Fruit fly (Drosophila melanogaster) whole organism, embryonic: ENCODE measurements around the gene PIG-T.
A peak's percentile ranks its signal among the peaks of the same experiment; 100 is the strongest.

ENCODE experiments used
- B-H1 ChIP-seq: fragments of 200-800 bp; sonication (Bioruptor generic); IDR thresholded peaks from 3 replicates; pipeline ENCODE4 v1.3.6; 2022; ENCODE audit warnings: missing biosample characterization, missing genetic modification characterization
- BEAF-32 ChIP-seq: fragments of 200-800 bp; sonication (Bioruptor generic); optimal IDR thresholded peaks from 3 replicates; lab custom pipeline; 2017; ENCODE audit warnings: missing biosample characterization, missing genetic modification characterization, mild to moderate bottlenecking, moderate library complexity, missing genetic modification reagents
- CG10654 ChIP-seq: fragments of 200-800 bp; sonication (Bioruptor generic); optimal IDR thresholded peaks from 2 replicates; lab custom pipeline; 2016; ENCODE audit warnings: missing biosample characterization, missing genetic modification characterization
- CG12769 ChIP-seq: fragments of 200-800 bp; sonication (Bioruptor generic); optimal IDR thresholded peaks from 2 replicates; lab custom pipeline; 2019; ENCODE audit warnings: missing biosample characterization, mild to moderate bottlenecking, missing genetic modification characterization, moderate library complexity
- CG13287 ChIP-seq: fragments of 200-800 bp; sonication (Bioruptor generic); IDR thresholded peaks from 2 replicates; pipeline ENCODE4 v1.3.6; 2022; ENCODE audit warnings: missing biosample characterization, missing genetic modification characterization; ENCODE audit not compliant: partially characterized antibody
- CG14014 ChIP-seq: fragments of 200-800 bp; sonication (Bioruptor generic); IDR thresholded peaks from 2 replicates; pipeline ENCODE4 v1.3.6; 2022; ENCODE audit warnings: missing biosample characterization, missing genetic modification characterization
- CG30020 ChIP-seq: fragments of 200-800 bp; optimal IDR thresholded peaks from 2 replicates; lab custom pipeline; 2019; ENCODE audit warnings: missing biosample characterization, mild to moderate bottlenecking, missing genetic modification characterization, moderate library complexity
- CG31441 ChIP-seq: fragments of 200-800 bp; sonication (Bioruptor generic); IDR thresholded peaks from 2 replicates; pipeline ENCODE4 v1.3.6; 2022; ENCODE audit warnings: missing biosample characterization, missing genetic modification characterization
- CG42726 ChIP-seq: fragments of 200-800 bp; sonication (Bioruptor generic); IDR thresholded peaks from 2 replicates; pipeline ENCODE4 v1.3.6; 2022; ENCODE audit warnings: missing biosample characterization, missing genetic modification characterization; ENCODE audit not compliant: partially characterized antibody
- CG4328 ChIP-seq: fragments of 200-800 bp; sonication (Bioruptor generic); optimal IDR thresholded peaks from 3 replicates; lab custom pipeline; 2017; ENCODE audit warnings: missing biosample characterization, missing genetic modification reagents, missing genetic modification characterization
- CG6689 ChIP-seq: fragments of 200-800 bp; sonication (Bioruptor generic); IDR thresholded peaks from 2 replicates; pipeline ENCODE4 v1.3.6; 2022; ENCODE audit warnings: missing biosample characterization, missing genetic modification characterization
- CG6791 ChIP-seq: fragments of 200-800 bp; sonication (Bioruptor generic); IDR thresholded peaks from 3 replicates; pipeline ENCODE4 v1.3.6; 2022; ENCODE audit warnings: missing biosample characterization, missing genetic modification characterization; ENCODE audit not compliant: partially characterized antibody
- CG9215 ChIP-seq: fragments of 200-800 bp; sonication (Bioruptor generic); IDR thresholded peaks from 2 replicates; pipeline ENCODE4 v1.3.6; 2022; ENCODE audit warnings: missing biosample characterization, missing genetic modification characterization
- Dll ChIP-seq: fragments of 200-800 bp; sonication (Bioruptor generic); IDR thresholded peaks from 4 replicates; pipeline ENCODE4 v1.3.6; 2022; ENCODE audit warnings: missing biosample characterization, missing genetic modification characterization; ENCODE audit not compliant: partially characterized antibody
- E2f2 ChIP-seq: fragments of 200-800 bp; sonication (Bioruptor generic); IDR thresholded peaks from 2 replicates; pipeline ENCODE4 v1.3.6; 2022; ENCODE audit warnings: missing biosample characterization, missing genetic modification characterization
- Ets97D ChIP-seq: fragments of 200-800 bp; sonication (Bioruptor generic); optimal IDR thresholded peaks from 3 replicates; lab custom pipeline; 2016; ENCODE audit warnings: missing biosample characterization, missing genetic modification characterization
- Fer1 ChIP-seq: fragments of 200-800 bp; sonication (Bioruptor generic); optimal IDR thresholded peaks from 2 replicates; lab custom pipeline; 2017; ENCODE audit warnings: missing biosample characterization, mild to moderate bottlenecking, missing genetic modification characterization
- Gug ChIP-seq: fragments of 200-800 bp; sonication (Bioruptor generic); IDR thresholded peaks from 4 replicates; pipeline ENCODE4 v1.3.6; 2022; ENCODE audit warnings: missing biosample characterization, missing genetic modification characterization
- Hey ChIP-seq: fragments of 200-800 bp; sonication (Bioruptor generic); optimal IDR thresholded peaks from 3 replicates; lab custom pipeline; 2018; ENCODE audit warnings: missing biosample characterization, mild to moderate bottlenecking, missing genetic modification characterization
- Hmr ChIP-seq: fragments of 200-800 bp; sonication (Bioruptor generic); optimal IDR thresholded peaks from 3 replicates; lab custom pipeline; 2017; ENCODE audit warnings: mild to moderate bottlenecking, missing biosample characterization, missing genetic modification reagents, missing genetic modification characterization
- Hr39 ChIP-seq: fragments of >200 bp; optimal IDR thresholded peaks from 2 replicates; lab custom pipeline; 2017
- Med ChIP-seq: fragments of 200-800 bp; sonication (Bioruptor generic); peaks from one replicate; lab custom pipeline; 2016; ENCODE audit warnings: missing biosample characterization, missing genetic modification characterization, mild to moderate bottlenecking, inconsistent platforms, moderate library complexity
- Meics ChIP-seq: fragments of 200-800 bp; sonication (Bioruptor generic); optimal IDR thresholded peaks from 2 replicates; lab custom pipeline; 2017; ENCODE audit warnings: missing biosample characterization, mild to moderate bottlenecking, missing genetic modification characterization
- NFAT ChIP-seq: fragments of 200-800 bp; sonication (Bioruptor generic); IDR thresholded peaks from 2 replicates; pipeline ENCODE4 v1.3.6; 2022; ENCODE audit warnings: missing biosample characterization, missing genetic modification characterization
- Rx ChIP-seq: fragments of 200-800 bp; sonication (Bioruptor generic); IDR thresholded peaks from 2 replicates; pipeline ENCODE4 v1.3.6; 2022; ENCODE audit warnings: missing biosample characterization, missing genetic modification characterization
- Six4 ChIP-seq: fragments of 200-800 bp; sonication (Bioruptor generic); optimal IDR thresholded peaks from 2 replicates; lab custom pipeline; 2016; ENCODE audit warnings: missing biosample characterization, missing genetic modification characterization
- Taf1 ChIP-seq: fragments of 200-800 bp; sonication (Bioruptor generic); IDR thresholded peaks from 2 replicates; pipeline ENCODE4 v1.3.6; 2022; ENCODE audit warnings: missing biosample characterization, missing genetic modification characterization
- bbx ChIP-seq: fragments of 200-800 bp; sonication (Bioruptor generic); IDR thresholded peaks from 2 replicates; pipeline ENCODE4 v1.3.6; 2022; ENCODE audit warnings: missing biosample characterization, missing genetic modification characterization; ENCODE audit not compliant: partially characterized antibody
- cg ChIP-seq: fragments of 200-800 bp; sonication (Bioruptor generic); optimal IDR thresholded peaks from 3 replicates; lab custom pipeline; 2019; ENCODE audit warnings: missing biosample characterization, mild to moderate bottlenecking, missing genetic modification characterization, moderate library complexity
- chinmo ChIP-seq: fragments of 200-800 bp; sonication (Bioruptor generic); IDR thresholded peaks from 4 replicates; pipeline ENCODE4 v1.3.6; 2022; ENCODE audit warnings: missing biosample characterization, missing genetic modification characterization; ENCODE audit not compliant: partially characterized antibody
- chm ChIP-seq: fragments of 200-800 bp; sonication (Bioruptor generic); IDR thresholded peaks from 2 replicates; pipeline ENCODE4 v1.3.6; 2022; ENCODE audit warnings: missing biosample characterization, missing genetic modification characterization
- ci ChIP-seq: fragments of 200-800 bp; sonication (Bioruptor generic); IDR thresholded peaks from 3 replicates; pipeline ENCODE4 v1.3.6; 2022; ENCODE audit warnings: missing biosample characterization, missing genetic modification characterization
- dan ChIP-seq: fragments of 200-800 bp; sonication (Bioruptor generic); IDR thresholded peaks from 2 replicates; pipeline ENCODE4 v1.3.6; 2022; ENCODE audit warnings: missing biosample characterization, missing genetic modification characterization
- gcm ChIP-seq: fragments of 200-800 bp; sonication (Bioruptor generic); optimal IDR thresholded peaks from 2 replicates; lab custom pipeline; 2019; ENCODE audit warnings: missing biosample characterization, mild to moderate bottlenecking, missing genetic modification characterization, moderate library complexity
- hbn ChIP-seq: fragments of 200-800 bp; sonication (Bioruptor generic); IDR thresholded peaks from 2 replicates; pipeline ENCODE4 v1.3.6; 2022; ENCODE audit warnings: missing biosample characterization, missing genetic modification characterization; ENCODE audit not compliant: partially characterized antibody
- hkb ChIP-seq, 2 experiments: fragments of 200-800 bp in 1 of 2; fragments of >200 bp in 1 of 2; sonication (Bioruptor generic) in 1 of 2; IDR thresholded peaks in 1 of 2; optimal IDR thresholded peaks in 1 of 2; 2 replicates each; pipeline versions ENCODE4 v1.3.6 to Lab custom; 2017 to 2022; ENCODE audit warnings: missing biosample characterization in 1 of 2, missing genetic modification characterization in 1 of 2
- inv ChIP-seq: fragments of 200-800 bp; sonication (Bioruptor generic); IDR thresholded peaks from 2 replicates; pipeline ENCODE4 v1.3.6; 2022; ENCODE audit warnings: missing biosample characterization, missing genetic modification characterization; ENCODE audit not compliant: partially characterized antibody
- ken ChIP-seq: fragments of 200-800 bp; sonication (Bioruptor generic); IDR thresholded peaks from 3 replicates; pipeline ENCODE4 v1.3.6; 2022; ENCODE audit warnings: missing biosample characterization, missing genetic modification characterization
- knrl ChIP-seq: fragments of 200-800 bp; sonication (Bioruptor generic); IDR thresholded peaks from 3 replicates; pipeline ENCODE4 v1.3.6; 2022; ENCODE audit warnings: missing biosample characterization, missing genetic modification characterization; ENCODE audit not compliant: partially characterized antibody
- lab ChIP-seq: fragments of 200-800 bp; sonication (Bioruptor generic); optimal IDR thresholded peaks from 3 replicates; lab custom pipeline; 2017; ENCODE audit warnings: missing biosample characterization, missing genetic modification characterization, mild to moderate bottlenecking, moderate library complexity, missing genetic modification reagents
- maf-S ChIP-seq: fragments of 200-800 bp; sonication (Bioruptor generic); optimal IDR thresholded peaks from 2 replicates; lab custom pipeline; 2016; ENCODE audit warnings: missing biosample characterization, missing genetic modification characterization
- pfk ChIP-seq: fragments of 200-800 bp; sonication (Bioruptor generic); optimal IDR thresholded peaks from 2 replicates; lab custom pipeline; 2018; ENCODE audit warnings: missing biosample characterization, mild to moderate bottlenecking, missing genetic modification characterization, moderate library complexity
- sqz ChIP-seq: fragments of 200-800 bp; sonication (Bioruptor generic); optimal IDR thresholded peaks from 3 replicates; lab custom pipeline; 2018; ENCODE audit warnings: missing biosample characterization, mild to moderate bottlenecking, missing genetic modification characterization
- vnd ChIP-seq: fragments of 200-800 bp; sonication (Bioruptor generic); IDR thresholded peaks from 3 replicates; pipeline ENCODE4 v1.3.6; 2022; ENCODE audit warnings: missing biosample characterization, missing genetic modification characterization; ENCODE audit not compliant: partially characterized antibody
- wor ChIP-seq: fragments of 200-800 bp; sonication (Bioruptor generic); IDR thresholded peaks from 2 replicates; pipeline ENCODE4 v1.3.6; 2022; ENCODE audit warnings: missing biosample characterization, missing genetic modification characterization
- yki ChIP-seq: fragments of >200 bp; optimal IDR thresholded peaks from 3 replicates; lab custom pipeline; 2018

Gene PIG-T

DNA sequence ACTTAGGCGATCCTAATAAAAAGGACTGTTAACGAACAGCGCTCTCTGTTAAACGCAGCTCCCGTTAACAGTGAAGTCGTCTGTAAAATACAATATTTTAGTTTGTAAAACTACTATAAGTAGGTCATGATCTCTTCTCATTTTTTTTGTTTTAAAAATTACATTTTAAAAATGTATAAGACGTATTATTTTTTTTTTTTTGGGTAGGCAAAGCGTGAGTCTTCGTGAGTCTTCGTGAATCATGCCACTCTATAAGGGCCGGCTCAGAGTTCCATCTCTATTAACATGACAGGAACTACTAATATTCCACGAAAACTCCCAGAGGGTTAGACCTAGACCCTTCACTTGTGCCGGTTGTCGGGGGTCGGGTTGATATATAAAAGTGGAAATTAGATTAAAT, 15.6 kb upstream of the PIG-T start (continued):
- TF ChIP-seq BEAF-32 (GFP tag; lab: Kevin White, UChicago) (peak; percentile 49), B-H1 (no peak), CG4328 (GFP tag; lab: Kevin White, UChicago) (no peak), Hmr (GFP tag; lab: Kevin White, UChicago) (no peak), CG6689 (GFP tag; lab: Robert Waterston, UW) (no peak), CG42726 (GFP tag; lab: Robert Waterston, UW) (no peak), CG10654 (no peak), Dll (GFP tag; lab: Robert Waterston, UW) (peak; percentile 62; the same call in 2 of the 4 replicates), lab (no peak), CG31441 (GFP tag; lab: Robert Waterston, UW) (no peak), pfk (GFP tag; lab: Kevin White, UChicago) (no peak), CG6791 (GFP tag; lab: Robert Waterston, UW) (peak; percentile 40; the same call in 1 of the 3 replicates), knrl (GFP tag; lab: Robert Waterston, UW) (0 out of 3 replicates have a peak, but pooled peaks have one; percentile 7)

DNA sequence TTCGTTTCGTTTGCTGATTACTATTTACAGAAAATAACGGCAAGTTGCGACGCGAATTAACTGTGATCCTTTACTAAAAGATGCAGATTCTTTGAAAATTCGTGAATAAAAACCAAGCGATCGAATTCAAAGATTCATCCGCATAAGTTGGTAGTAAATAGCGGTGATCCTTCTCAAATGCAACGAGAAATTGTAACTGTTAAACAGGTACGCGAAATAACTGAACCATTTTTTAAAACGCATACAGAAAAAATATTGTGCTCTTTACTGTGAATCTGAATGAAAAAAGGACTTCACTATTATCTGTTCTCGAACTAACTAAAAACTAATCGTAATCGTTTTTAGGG, 14.4 kb upstream of the PIG-T start:
- TF ChIP-seq Rx (GFP tag; lab: Robert Waterston, UW) = no peak
- 0 out of 2 replicates have a peak, but pooled peaks have one; percentile 5 for TF ChIP-seq hbn (GFP tag; lab: Robert Waterston, UW)
- no peak for TF ChIP-seq ken (GFP tag; lab: Robert Waterston, UW)
- TF ChIP-seq Hr39 (lab: Kevin White, UChicago) = peak; percentile 86
- peak; percentile 7 for TF ChIP-seq sqz (GFP tag; lab: Kevin White, UChicago)
- peak; percentile 10 for TF ChIP-seq cg (GFP tag; lab: Kevin White, UChicago)

DNA sequence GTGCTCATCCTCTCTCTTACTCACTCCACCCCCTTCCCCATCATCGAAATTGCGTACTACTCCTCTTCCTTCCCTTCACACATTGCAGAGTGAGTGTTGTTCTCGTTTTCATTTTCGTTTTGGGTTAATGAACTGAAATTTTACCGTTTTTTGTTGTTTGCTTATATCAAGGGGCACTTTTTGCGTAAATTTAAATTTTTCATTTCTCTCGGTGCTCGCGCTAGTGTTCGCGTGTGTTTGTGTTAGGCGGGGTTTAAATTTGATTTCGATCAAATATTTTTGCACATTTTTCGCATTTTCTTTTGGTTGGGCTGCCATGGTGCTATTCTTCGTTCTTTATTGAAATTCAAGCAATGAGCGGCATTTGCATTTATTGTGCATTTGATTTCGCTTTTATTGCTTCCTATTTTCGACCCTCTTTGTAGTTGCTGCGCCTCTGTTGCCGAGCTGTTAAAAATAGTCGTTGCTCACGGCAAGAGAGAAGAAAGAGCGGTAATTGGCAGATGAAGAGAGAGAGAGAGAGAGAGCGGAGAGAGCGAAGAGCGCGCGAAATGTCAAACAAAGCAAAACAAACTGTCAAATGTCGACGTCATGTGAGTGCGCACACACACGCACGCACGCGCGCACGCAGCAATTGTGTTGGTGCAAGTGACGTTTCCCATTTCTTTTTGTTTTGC, 13.8 kb upstream of the PIG-T start:
- TF ChIP-seq CG30020 (tag; lab: Kevin White, UChicago) = no peak
- TF ChIP-seq Med (GFP tag; lab: Kevin White, UChicago) = peak; percentile 49
- TF ChIP-seq inv (GFP tag; lab: Robert Waterston, UW) = no peak
- no peak for TF ChIP-seq CG9215 (GFP tag; lab: Robert Waterston, UW)
- peak; percentile 50; the same call in 1 of the 3 replicates for TF ChIP-seq ken (GFP tag; lab: Robert Waterston, UW)
- no peak for TF ChIP-seq dan (GFP tag; lab: Robert Waterston, UW)
- peak; percentile 25 for TF ChIP-seq Fer1 (GFP tag; lab: Kevin White, UChicago)
- TF ChIP-seq chinmo (GFP tag; lab: Robert Waterston, UW) = peak; percentile 89; the same call in 3 of the 4 replicates
- TF ChIP-seq bbx = no peak
- TF ChIP-seq cg (GFP tag; lab: Kevin White, UChicago) = peak; percentile 85
- no peak for TF ChIP-seq Six4 (GFP tag; lab: Kevin White, UChicago)
- TF ChIP-seq maf-S (GFP tag; lab: Kevin White, UChicago) = no peak
- TF ChIP-seq chm (GFP tag; lab: Robert Waterston, UW) = peak; percentile 77
- TF ChIP-seq E2f2 (GFP tag; lab: Robert Waterston, UW) = peak; percentile 36; the same call in 1 of the 2 replicates
- TF ChIP-seq NFAT (GFP tag; lab: Robert Waterston, UW) = no peak
- no peak for TF ChIP-seq wor
- peak; percentile 14 for TF ChIP-seq gcm (GFP tag; lab: Kevin White, UChicago)
- TF ChIP-seq Taf1 = no peak
- TF ChIP-seq Gug (GFP tag; lab: Robert Waterston, UW) = no peak
- TF ChIP-seq CG12769 = peak; percentile 30
- peak; percentile 41; the same call in 1 of the 3 replicates for TF ChIP-seq ci
- TF ChIP-seq Hey = no peak
- no peak for TF ChIP-seq vnd
- no peak for TF ChIP-seq hkb (optimal IDR thresholded peaks at IDR 0.05; lab: Kevin White, UChicago)
- 0 out of 2 replicates have a peak, but pooled peaks have one; percentile 30 for TF ChIP-seq hkb (GFP tag; IDR thresholded peaks at IDR 0.05; lab: Robert Waterston, UW)
- no peak for TF ChIP-seq Meics
- TF ChIP-seq yki (lab: Kevin White, UChicago) = peak; percentile 99
- TF ChIP-seq CG13287 = peak; percentile 39
- TF ChIP-seq CG14014 (GFP tag; lab: Robert Waterston, UW) = peak; percentile 10; the same call in 1 of the 2 replicates
- TF ChIP-seq Ets97D (GFP tag; lab: Kevin White, UChicago) = no peak
